Fruit fly (Drosophila melanogaster) whole organism, adult: Measurements from ENCODE around the gene Pex2.

ENCODE experiments used
- CG11617 ChIP-seq: fragments of 200-800 bp; sonication (Bioruptor generic); optimal IDR thresholded peaks from 2 replicates; lab custom pipeline; 2017; ENCODE audit warnings: mild to moderate bottlenecking, missing biosample characterization, missing genetic modification reagents, missing genetic modification characterization
- CG12768 ChIP-seq: fragments of 200-800 bp; sonication (Bioruptor generic); optimal IDR thresholded peaks from 2 replicates; lab custom pipeline; 2017; ENCODE audit warnings: missing biosample characterization, missing genetic modification characterization, mild to moderate bottlenecking, moderate library complexity, missing genetic modification reagents
- CG33017 ChIP-seq: fragments of 200-800 bp; sonication (Bioruptor generic); optimal IDR thresholded peaks from 2 replicates; lab custom pipeline; 2018; ENCODE audit warnings: missing biosample characterization, mild to moderate bottlenecking, missing genetic modification characterization, moderate library complexity
- CG7045 ChIP-seq: fragments of 200-800 bp; sonication (Bioruptor generic); optimal IDR thresholded peaks from 2 replicates; lab custom pipeline; 2017; ENCODE audit warnings: missing biosample characterization, mild to moderate bottlenecking, missing genetic modification characterization
- CG7101 ChIP-seq: fragments of 200-800 bp; sonication (Bioruptor generic); optimal IDR thresholded peaks from 2 replicates; lab custom pipeline; 2018; ENCODE audit warnings: missing biosample characterization, mild to moderate bottlenecking, missing genetic modification characterization, moderate library complexity
- Crg-1 ChIP-seq: fragments of 200-800 bp; sonication (Bioruptor generic); optimal IDR thresholded peaks from 2 replicates; lab custom pipeline; 2016; ENCODE audit warnings: missing biosample characterization, missing genetic modification characterization
- Mnt ChIP-seq: fragments of 200-800 bp; sonication (Bioruptor generic); optimal IDR thresholded peaks from 2 replicates; lab custom pipeline; 2016; ENCODE audit warnings: missing biosample characterization, mild to moderate bottlenecking, missing genetic modification characterization
- cic ChIP-seq: fragments of 200-800 bp; sonication (Bioruptor generic); optimal IDR thresholded peaks from 2 replicates; lab custom pipeline; 2017; ENCODE audit warnings: missing biosample characterization, mild to moderate bottlenecking, missing genetic modification characterization, moderate library complexity
- cnc ChIP-seq, 2 experiments: fragments of >200 bp; optimal IDR thresholded peaks; 2 replicates each; lab custom pipeline; 2017
- kay ChIP-seq: fragments of 200-800 bp; sonication (Bioruptor generic); peaks from one replicate; lab custom pipeline; 2016; ENCODE audit warnings: missing biosample characterization, missing genetic modification characterization, borderline replicate concordance
- pad ChIP-seq: fragments of 200-800 bp; sonication (Bioruptor generic); optimal IDR thresholded peaks from 3 replicates; lab custom pipeline; 2017; ENCODE audit warnings: missing biosample characterization, missing genetic modification characterization, mild to moderate bottlenecking, moderate library complexity, missing genetic modification reagents

- peak; percentile 37 for TF ChIP-seq CG7101
- no peak for TF ChIP-seq cic (GFP tag; lab: Kevin White, UChicago)
- TF ChIP-seq CG33017 (tag; lab: Kevin White, UChicago) = peak; percentile 8
- no peak for TF ChIP-seq Crg-1 (GFP tag; lab: Kevin White, UChicago)
- TF ChIP-seq CG12768 (GFP tag; lab: Kevin White, UChicago) = peak; percentile 7
- TF ChIP-seq cnc (optimal IDR thresholded peaks at IDR 0.05; lab: Kevin White, UChicago) = no peak
- TF ChIP-seq kay (GFP tag; lab: Kevin White, UChicago) = no peak
- peak; percentile 6 for TF ChIP-seq CG7045 (GFP tag; lab: Kevin White, UChicago)
- TF ChIP-seq CG11617 = peak; percentile 65
- no peak for TF ChIP-seq pad (GFP tag; lab: Kevin White, UChicago)
- TF ChIP-seq Mnt (GFP tag; lab: Kevin White, UChicago) = no peak
These were observed 19.3 kb downstream of the Pex2 start for dm6 chr3L:8358138-8358537.
